Worm (Caenorhabditis elegans): Measurements from ENCODE around the gene R05G6.9.

Gene R05G6.9

DNA sequence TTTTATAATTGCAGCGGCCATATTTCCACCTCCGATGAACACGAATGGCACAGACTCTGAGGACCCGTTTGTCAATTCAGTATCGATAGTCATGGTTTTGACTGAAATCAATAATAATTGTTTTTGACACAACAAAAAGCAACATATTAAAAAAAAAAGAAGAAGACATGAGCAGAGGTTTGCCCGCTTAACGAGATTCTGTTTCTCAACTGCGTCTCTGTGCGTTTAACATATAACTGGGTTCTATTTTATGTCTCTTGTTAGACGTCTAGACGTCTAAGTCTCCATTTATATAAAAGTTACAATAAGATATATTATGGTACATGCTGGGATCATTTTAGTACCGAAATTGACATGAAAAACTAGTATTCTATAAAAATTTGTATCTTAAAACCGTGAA is 38.9 kb downstream of the R05G6.9 start, which contains the start of gene pycr-4:
pycr-4 (minus strand) TSS at position 101 of the 400 bp plus-strand sequence.
- TF ChIP-seq him-1 (tag; optimal IDR thresholded peaks at IDR 0.05) (no peak), W03F9.2 (tag; optimal IDR thresholded peaks at IDR 0.05) (no peak), dao-5 (tag; optimal IDR thresholded peaks at IDR 0.05) (no peak)

ce11 chrIV:7474826-7475225 is 41.2 kb downstream of the R05G6.9 start, which contains the start of gene slc-25A18.2:
slc-25A18.2 (plus strand) TSS chrIV:7475041.
- TF ChIP-seq W03F9.2 (tag; optimal IDR thresholded peaks at IDR 0.05): no peak
- no peak for TF ChIP-seq him-1 (tag; optimal IDR thresholded peaks at IDR 0.05)

DNA sequence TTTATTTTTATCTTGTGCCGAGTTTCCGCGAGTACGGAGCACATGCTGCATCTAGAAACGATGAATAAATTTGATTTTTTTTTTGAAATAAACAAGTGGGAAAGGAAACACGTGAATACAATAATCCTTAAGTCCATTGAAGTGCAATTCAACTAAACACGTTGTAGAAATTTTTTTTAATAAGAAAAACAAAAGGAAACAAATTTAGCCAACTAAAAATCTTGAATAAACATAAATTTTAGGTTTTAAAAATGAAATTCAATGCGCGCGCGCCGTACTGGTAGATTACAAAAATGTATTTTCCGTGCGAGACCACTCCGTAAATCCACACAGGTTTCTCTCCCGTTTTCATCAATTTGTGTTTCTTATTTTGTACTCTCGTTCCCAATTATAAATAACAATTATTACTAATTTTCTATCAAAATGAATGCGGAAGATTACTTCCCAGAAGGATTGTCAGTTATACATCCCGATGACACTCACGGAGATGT is 42.9 kb downstream of the R05G6.9 start, which contains the start of the genes plk-3 and F55G1.6:
plk-3 (minus strand) TSS at position 51 of the 491 bp plus-strand sequence.
F55G1.6 (plus strand) TSS at position 359 of the 491 bp plus-strand sequence.
- no peak for TF ChIP-seq him-1 (tag; optimal IDR thresholded peaks at IDR 0.05)
- no peak for TF ChIP-seq W03F9.2 (tag; optimal IDR thresholded peaks at IDR 0.05)
- no peak for TF ChIP-seq dao-5 (tag; optimal IDR thresholded peaks at IDR 0.05)

DNA sequence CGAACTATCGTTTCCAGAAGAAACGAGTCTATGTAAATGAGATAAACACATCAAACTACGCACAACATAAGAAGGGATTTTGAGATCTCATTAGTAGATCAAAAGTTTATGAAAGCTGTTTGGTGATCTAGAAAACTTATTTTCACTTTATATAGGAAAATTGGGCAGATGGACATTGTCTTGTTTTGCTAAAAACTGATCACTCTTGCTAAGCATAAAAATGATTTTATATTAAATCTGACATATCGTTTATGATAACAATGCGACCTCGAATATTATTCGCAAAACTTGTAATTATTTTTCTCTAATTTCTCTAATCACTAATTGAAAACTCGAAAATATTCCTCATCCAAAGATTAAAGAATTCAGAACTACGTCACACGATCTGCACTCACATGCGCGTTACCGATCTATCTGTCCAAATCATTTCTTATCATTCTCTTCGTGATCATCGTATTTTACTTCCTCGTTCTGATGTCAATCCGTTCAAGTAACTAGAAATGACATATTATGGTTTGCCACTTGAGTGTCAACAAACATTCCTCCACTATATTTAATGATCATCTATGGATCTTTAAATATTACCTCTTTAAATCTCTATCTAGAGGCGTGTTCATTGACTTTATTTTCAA is 46.2 kb downstream of the R05G6.9 start, which contains the start of gene F55G1.7:
F55G1.7 (minus strand) TSS at position 51 of the 632 bp plus-strand sequence.
- TF ChIP-seq W03F9.2 (tag; optimal IDR thresholded peaks at IDR 0.05) (no peak), him-1 (tag; optimal IDR thresholded peaks at IDR 0.05) (no peak), dao-5 (tag; optimal IDR thresholded peaks at IDR 0.05) (no peak)

ce11 chrIV:7468638-7469037 is 47.4 kb downstream of the R05G6.9 start:
- no peak for TF ChIP-seq W03F9.2 (tag; optimal IDR thresholded peaks at IDR 0.05)
- no peak for TF ChIP-seq him-1 (tag; optimal IDR thresholded peaks at IDR 0.05)
- no peak for TF ChIP-seq dao-5 (tag; optimal IDR thresholded peaks at IDR 0.05)

DNA sequence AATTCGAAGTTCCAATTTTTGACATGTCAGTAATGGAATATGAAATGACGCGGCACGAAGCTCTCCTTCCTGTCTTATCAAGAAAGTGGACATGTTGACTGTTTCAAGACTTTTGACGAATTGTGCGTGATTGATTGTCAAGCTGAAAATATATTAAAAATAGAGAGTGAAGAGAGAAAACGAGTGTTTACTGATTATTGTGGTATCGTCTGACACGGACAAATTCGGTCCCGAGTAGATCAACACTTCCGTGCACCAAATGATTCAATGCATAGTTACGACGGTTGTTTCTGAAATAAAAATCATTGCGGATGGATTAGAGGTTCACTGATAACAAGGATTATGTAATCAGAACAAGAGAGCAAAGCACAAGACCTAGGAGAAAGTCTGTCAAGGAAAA is 48.9 kb downstream of the R05G6.9 start:
- TF ChIP-seq dao-5 (tag; optimal IDR thresholded peaks at IDR 0.05): no peak
- no peak for TF ChIP-seq him-1 (tag; optimal IDR thresholded peaks at IDR 0.05)
- no peak for TF ChIP-seq W03F9.2 (tag; optimal IDR thresholded peaks at IDR 0.05)

DNA sequence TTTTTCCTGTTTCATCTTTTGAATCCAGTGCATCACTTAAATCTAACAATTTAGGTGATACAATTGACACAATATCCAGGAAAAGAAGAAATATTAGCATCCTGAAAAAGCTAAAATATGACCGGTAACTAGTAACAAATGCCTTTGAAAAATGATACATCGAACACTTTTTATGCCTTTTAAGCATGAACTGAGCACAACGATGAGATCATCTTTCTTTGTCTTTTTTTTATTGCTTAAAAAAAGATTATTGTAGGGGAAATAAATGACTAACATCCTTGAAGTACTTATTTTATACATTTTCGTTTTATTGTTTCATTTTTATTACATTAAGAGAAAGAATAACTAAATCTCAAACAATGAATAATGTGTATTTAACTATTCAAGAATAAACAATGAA is 50.2 kb downstream of the R05G6.9 start, which contains the start of gene F13B6.3:
F13B6.3 (minus strand) TSS at position 101 of the 400 bp plus-strand sequence.
- TF ChIP-seq him-1 (tag; optimal IDR thresholded peaks at IDR 0.05) (no peak), W03F9.2 (tag; optimal IDR thresholded peaks at IDR 0.05) (no peak), dao-5 (tag; optimal IDR thresholded peaks at IDR 0.05) (no peak)

All from whole organism, L4/young adult.